Worm (Caenorhabditis elegans) whole organism, L4/young adult: Measurements from ENCODE around the gene Y54G2A.44.

ENCODE experiments used
- dao-5 ChIP-seq: sonication (generic microtip); optimal IDR thresholded peaks from 2 replicates; lab custom pipeline; 2016; ENCODE audit warnings: missing genotype, missing genetic modification characterization, moderate library complexity, missing compliant biosample characterization
- him-1 ChIP-seq: sonication (generic microtip); optimal IDR thresholded peaks from 2 replicates; lab custom pipeline; 2016; ENCODE audit warnings: missing genotype, missing genetic modification reagents, missing genetic modification characterization, missing compliant biosample characterization

DNA sequence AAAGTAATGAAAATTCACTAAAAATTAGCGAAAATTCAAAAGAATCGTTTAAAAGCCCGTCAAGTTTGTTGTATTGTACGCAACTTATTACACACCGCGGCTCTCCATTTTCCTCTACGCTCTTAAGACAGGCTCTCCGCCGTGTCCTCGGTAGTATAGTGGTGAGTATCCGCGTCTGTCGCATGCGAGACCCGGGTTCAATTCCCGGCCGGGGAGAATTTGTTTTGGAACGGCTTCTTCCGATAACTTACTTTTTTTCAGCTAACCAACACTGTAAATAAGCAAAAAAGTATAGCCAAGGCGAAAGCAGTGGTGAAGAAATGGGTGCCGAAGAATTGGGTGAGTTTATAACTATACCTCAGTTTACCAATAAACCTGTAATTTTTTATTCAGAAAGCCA is 535 bp downstream of the Y54G2A.44 start:
- TF ChIP-seq dao-5 (tag; lab: Kevin White, UChicago) (no peak), him-1 (tag; lab: Kevin White, UChicago) (no peak)
